Worm (Caenorhabditis elegans): ENCODE results near the gene Y38F1A.2.

DNA sequence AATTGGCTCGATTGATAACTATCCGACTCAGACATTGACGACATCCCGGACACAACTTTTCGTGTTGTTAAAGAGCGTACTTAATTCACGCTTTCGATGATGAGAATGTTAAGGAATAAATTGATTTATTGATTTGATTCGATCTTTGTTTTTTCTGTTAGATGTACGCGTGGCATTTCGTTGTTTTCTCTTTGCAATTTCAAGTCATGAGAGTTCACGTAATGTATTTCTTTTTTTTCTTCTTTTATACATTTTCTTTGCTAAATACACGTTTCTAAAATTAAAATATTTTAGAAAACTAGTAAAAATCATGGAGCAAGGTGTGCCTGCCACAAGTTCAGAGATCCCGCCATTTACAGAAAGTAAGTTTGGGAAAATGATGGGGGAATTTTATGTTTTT lies at the start of gene Y38F1A.2, which contains the start of gene Y38F1A.1:
- TF ChIP-seq egl-27 (tag; optimal IDR thresholded peaks at IDR 0.05), result no peak
- no peak for TF ChIP-seq elt-3 (tag; optimal IDR thresholded peaks at IDR 0.05)
- no peak for TF ChIP-seq unc-62 (GFP tag; optimal IDR thresholded peaks at IDR 0.05)
- TF ChIP-seq skn-1 (tag; optimal IDR thresholded peaks at IDR 0.05), result no peak
- TF ChIP-seq nfya-1 (tag; optimal IDR thresholded peaks at IDR 0.05; ENCODE audit: insufficient read depth), result no peak
- no peak for TF ChIP-seq sea-2 (GFP tag; optimal IDR thresholded peaks at IDR 0.05)
- no peak for TF ChIP-seq ZK546.5 (tag; optimal IDR thresholded peaks at IDR 0.05)
- no peak for TF ChIP-seq nhr-12 (tag; optimal IDR thresholded peaks at IDR 0.05)
- no peak for TF ChIP-seq lin-39 (tag; optimal IDR thresholded peaks at IDR 0.05)
- no peak for TF ChIP-seq ztf-11 (tag; optimal IDR thresholded peaks at IDR 0.05)
- no peak for TF ChIP-seq elt-2 (tag; optimal IDR thresholded peaks at IDR 0.05)
- TF ChIP-seq ceh-16 (tag; optimal IDR thresholded peaks at IDR 0.05), result no peak
- TF ChIP-seq mdl-1 (tag; optimal IDR thresholded peaks at IDR 0.05), result no peak

Measured in whole organism, L3 larva.